Worm (Caenorhabditis elegans): ENCODE measurements around the gene F10G7.12.

F10G7.12 gene

ce11 chrII:4736585-4736984, 47.0 kb downstream of the F10G7.12 start:
- no peak for TF ChIP-seq nhr-12 (tag; optimal IDR thresholded peaks at IDR 0.05)
- TF ChIP-seq lsy-12 (tag; optimal IDR thresholded peaks at IDR 0.05): no peak
- TF ChIP-seq ceh-28 (tag; optimal IDR thresholded peaks at IDR 0.05): no peak

- TF ChIP-seq ama-1 (optimal IDR thresholded peaks at IDR 0.05): no peak
- TF ChIP-seq mdl-1 (tag; optimal IDR thresholded peaks at IDR 0.05): no peak
- no peak for TF ChIP-seq fkh-10 (GFP tag; optimal IDR thresholded peaks at IDR 0.05)
- TF ChIP-seq pqm-1 (tag; optimal IDR thresholded peaks at IDR 0.05): no peak
- TF ChIP-seq snpc-4 (tag; optimal IDR thresholded peaks at IDR 0.05): no peak
- TF ChIP-seq elt-2 (tag; optimal IDR thresholded peaks at IDR 0.05): no peak
- no peak for TF ChIP-seq lin-15B (tag; optimal IDR thresholded peaks at IDR 0.05)
- no peak for TF ChIP-seq egl-5 (tag; optimal IDR thresholded peaks at IDR 0.05)
Observed at ce11 chrII:4737348-4737747, 47.8 kb downstream of the F10G7.12 start, which contains the start of gene ctsa-1.1. Gene ctsa-1.1 (plus strand): TSS chrII:4737648.

- TF ChIP-seq fkh-10 (GFP tag; optimal IDR thresholded peaks at IDR 0.05) (no peak), nfya-1 (tag; optimal IDR thresholded peaks at IDR 0.05; ENCODE audit: insufficient read depth) (peak; percentile 82), elt-1 (tag; optimal IDR thresholded peaks at IDR 0.05) (no peak), nhr-12 (tag; optimal IDR thresholded peaks at IDR 0.05) (no peak), eor-1 (tag; optimal IDR thresholded peaks at IDR 0.05) (no peak), mml-1 (tag; optimal IDR thresholded peaks at IDR 0.05) (no peak), nhr-43 (tag; optimal IDR thresholded peaks at IDR 0.05; ENCODE audit: poor library complexity, severe bottlenecking) (peak; percentile 90), nhr-76 (tag; optimal IDR thresholded peaks at IDR 0.05) (no peak), jun-1 (tag; optimal IDR thresholded peaks at IDR 0.05) (peak; percentile 57), ceh-9 (tag; optimal IDR thresholded peaks at IDR 0.05) (no peak), nhr-237 (tag; optimal IDR thresholded peaks at IDR 0.05) (no peak), nhr-11 (tag; optimal IDR thresholded peaks at IDR 0.05) (no peak), nhr-25 (tag; optimal IDR thresholded peaks at IDR 0.05) (peak; percentile 77), fos-1 (tag; optimal IDR thresholded peaks at IDR 0.05) (no peak), ZK546.5 (tag; optimal IDR thresholded peaks at IDR 0.05) (no peak), snpc-4 (tag; optimal IDR thresholded peaks at IDR 0.05) (peak; percentile 72), skn-1 (tag; optimal IDR thresholded peaks at IDR 0.05) (peak; percentile 44), zag-1 (tag; optimal IDR thresholded peaks at IDR 0.05) (no peak), ceh-82 (tag; optimal IDR thresholded peaks at IDR 0.05) (no peak), unc-39 (tag; optimal IDR thresholded peaks at IDR 0.05) (no peak), ztf-11 (tag; optimal IDR thresholded peaks at IDR 0.05) (no peak), lin-15B (tag; optimal IDR thresholded peaks at IDR 0.05) (peak; percentile 82), nhr-28 (tag; optimal IDR thresholded peaks at IDR 0.05) (no peak), elt-3 (tag; optimal IDR thresholded peaks at IDR 0.05) (no peak), aly-2 (tag; optimal IDR thresholded peaks at IDR 0.05) (no peak), egl-27 (tag; optimal IDR thresholded peaks at IDR 0.05) (no peak), daf-12 (tag; optimal IDR thresholded peaks at IDR 0.05) (no peak), pha-4 (tag; optimal IDR thresholded peaks at IDR 0.05) (no peak), nhr-67 (tag; optimal IDR thresholded peaks at IDR 0.05) (no peak), unc-62 (GFP tag; optimal IDR thresholded peaks at IDR 0.05) (no peak), nhr-23 (tag; optimal IDR thresholded peaks at IDR 0.05) (peak; percentile 81), ztf-4 (tag; optimal IDR thresholded peaks at IDR 0.05) (no peak), mdl-1 (tag; optimal IDR thresholded peaks at IDR 0.05) (peak; percentile 53), tbx-2 (tag; optimal IDR thresholded peaks at IDR 0.05) (peak; percentile 3), pqm-1 (tag; optimal IDR thresholded peaks at IDR 0.05) (peak; percentile 21), lsy-12 (tag; optimal IDR thresholded peaks at IDR 0.05) (peak; percentile 82), ceh-28 (tag; optimal IDR thresholded peaks at IDR 0.05) (peak; percentile 35), lin-39 (tag; optimal IDR thresholded peaks at IDR 0.05) (peak; percentile 52), nhr-77 (tag; optimal IDR thresholded peaks at IDR 0.05) (no peak), egl-5 (tag; optimal IDR thresholded peaks at IDR 0.05) (no peak), elt-2 (tag; optimal IDR thresholded peaks at IDR 0.05) (peak; percentile 62), sea-2 (GFP tag; optimal IDR thresholded peaks at IDR 0.05) (no peak), R02D3.7 (tag; optimal IDR thresholded peaks at IDR 0.05) (peak; percentile 25), hmg-11 (tag; optimal IDR thresholded peaks at IDR 0.05) (peak; percentile 22), ceh-16 (tag; optimal IDR thresholded peaks at IDR 0.05) (no peak), fkh-2 (tag; optimal IDR thresholded peaks at IDR 0.05) (no peak), ama-1 (optimal IDR thresholded peaks at IDR 0.05) (no peak)
Observed at ce11 chrII:4739984-4740462, 50.4 kb downstream of the F10G7.12 start, which contains the start of gene eas-1. Gene eas-1 (plus strand): TSS chrII:4740412.

All from whole organism, L3 larva.